Fruit fly (Drosophila melanogaster): ENCODE data around the gene AdipoR.

The AdipoR gene

dm6 chr3R:22573590-22573989 is 25.9 kb upstream of the AdipoR start (continued):
- TF ChIP-seq Dll (GFP tag; IDR thresholded peaks at IDR 0.05; ENCODE audit: partially characterized antibody) (no peak), CG10431 (GFP tag; optimal IDR thresholded peaks at IDR 0.05) (peak; percentile 47), CG9797 (GFP tag; optimal IDR thresholded peaks at IDR 0.05) (no peak), CG11723 (GFP tag; optimal IDR thresholded peaks at IDR 0.05) (peak; percentile 18), CG33557 (GFP tag; optimal IDR thresholded peaks at IDR 0.05) (peak; percentile 22), Asciz (GFP tag; optimal IDR thresholded peaks at IDR 0.05) (peak; percentile 56), ci (GFP tag; IDR thresholded peaks at IDR 0.05) (0 out of 3 replicates have a peak, but pooled peaks have one; percentile 30), CG17359 (tag; optimal IDR thresholded peaks at IDR 0.05) (peak; percentile 39), CG15011 (GFP tag; optimal IDR thresholded peaks at IDR 0.05) (no peak), CG3163 (GFP tag; optimal IDR thresholded peaks at IDR 0.05) (no peak), CG12769 (tag; optimal IDR thresholded peaks at IDR 0.05) (peak; percentile 6), fd3F (GFP tag; optimal IDR thresholded peaks at IDR 0.05) (peak; percentile 17), crp (GFP tag; optimal IDR thresholded peaks at IDR 0.05) (no peak), bsh (GFP tag; optimal IDR thresholded peaks at IDR 0.05) (peak in 1 of 2 experiments; percentile 2), CG4404 (GFP tag; IDR thresholded peaks at IDR 0.05) (no peak), CG5180 (GFP tag; optimal IDR thresholded peaks at IDR 0.05) (peak; percentile 52), CG4707 (GFP tag; optimal IDR thresholded peaks at IDR 0.05) (peak; percentile 25), Nf-YA (GFP tag; IDR thresholded peaks at IDR 0.05) (no peak), Vsx1 (GFP tag; optimal IDR thresholded peaks at IDR 0.05) (peak; percentile 14), otp (GFP tag; IDR thresholded peaks at IDR 0.05) (peak; percentile 78), CG15269 (tag; optimal IDR thresholded peaks at IDR 0.05) (peak; percentile 56), jing (GFP tag; optimal IDR thresholded peaks at IDR 0.05) (no peak), CG13296 (GFP tag; optimal IDR thresholded peaks at IDR 0.05) (peak; percentile 41), CG17385 (GFP tag; optimal IDR thresholded peaks at IDR 0.05) (peak; percentile 38), fd64A (GFP tag; optimal IDR thresholded peaks at IDR 0.05) (peak; percentile 25), nau (GFP tag; optimal IDR thresholded peaks at IDR 0.05) (peak; percentile 2), CrebB (tag; optimal IDR thresholded peaks at IDR 0.05) (peak; percentile 35), slbo (GFP tag; IDR thresholded peaks at IDR 0.05) (no peak), HHEX (GFP tag; optimal IDR thresholded peaks at IDR 0.05) (peak; percentile 9), CG13624 (GFP tag; optimal IDR thresholded peaks at IDR 0.05) (no peak), gcm (GFP tag; optimal IDR thresholded peaks at IDR 0.05) (no peak), ems (GFP tag; optimal IDR thresholded peaks at IDR 0.05) (no peak), CoRest (tag; optimal IDR thresholded peaks at IDR 0.05) (peak; percentile 3), CG2678 (tag; optimal IDR thresholded peaks at IDR 0.05) (peak; percentile 44), CG7987 (GFP tag; optimal IDR thresholded peaks at IDR 0.05) (peak; percentile 5), CG15479 (GFP tag; optimal IDR thresholded peaks at IDR 0.05) (no peak), Fer3 (tag; optimal IDR thresholded peaks at IDR 0.05) (peak; percentile 2), CG10543 (GFP tag; optimal IDR thresholded peaks at IDR 0.05) (peak; percentile 24), D19B (GFP tag; optimal IDR thresholded peaks at IDR 0.05) (no peak), pita (GFP tag; optimal IDR thresholded peaks at IDR 0.05) (no peak), BtbVII (GFP tag; optimal IDR thresholded peaks at IDR 0.05) (peak; percentile 36), CG14014 (GFP tag; IDR thresholded peaks at IDR 0.05) (peak; percentile 41; the same call in 1 of the 2 replicates), lab (GFP tag; optimal IDR thresholded peaks at IDR 0.05) (peak; percentile 51), CG7271 (tag; optimal IDR thresholded peaks at IDR 0.05) (no peak), CG1233 (GFP tag; optimal IDR thresholded peaks at IDR 0.05) (peak; percentile 11), CG15514 (GFP tag; optimal IDR thresholded peaks at IDR 0.05) (peak; percentile 17), CG2202 (tag; optimal IDR thresholded peaks at IDR 0.05) (peak; percentile 5), CG15601 (tag; optimal IDR thresholded peaks at IDR 0.05) (peak; percentile 47), ap (GFP tag; IDR thresholded peaks at IDR 0.05) (no peak)
